Fruit fly (Drosophila melanogaster) whole organism: ENCODE data around the gene Fbxl4.

Experiments used
- CG8478 ChIP-seq: fragments of >200 bp; optimal IDR thresholded peaks from 2 replicates; lab custom pipeline; 2018; ENCODE audit warnings: inconsistent platforms
- EcR ChIP-seq, 2 experiments: fragments of >200 bp; optimal IDR thresholded peaks; 2 replicates each; lab custom pipeline; 2017; ENCODE audit warnings: missing biosample characterization in 2 of 2, missing genetic modification characterization in 2 of 2, missing genetic modification reagents in 2 of 2
- pan ChIP-seq: fragments of >200 bp; optimal IDR thresholded peaks from 2 replicates; lab custom pipeline; 2017
- psq ChIP-seq: fragments of >200 bp; optimal IDR thresholded peaks from 2 replicates; lab custom pipeline; 2017

- TF ChIP-seq CG8478 (lab: Kevin White, UChicago) (no peak), pan (lab: Kevin White, UChicago) (no peak), psq (lab: Kevin White, UChicago) (no peak), EcR (GFP tag; optimal IDR thresholded peaks at IDR 0.05; lab: Kevin White, UChicago) (no peak)
Observed at dm6 chrX:14225665-14226064, 12.1 kb downstream of the Fbxl4 start, which contains the start of gene CG11674.
